Worm (Caenorhabditis elegans) whole organism, mixed stage, embryonic: Measurements from ENCODE around the gene C12D8.21.

Experiments
- bed-3 ChIP-seq: fragments of 200-800 bp; sonication (Bioruptor generic); optimal IDR thresholded peaks from 3 replicates; lab custom pipeline; 2018; ENCODE audit warnings: mild to moderate bottlenecking, missing genetic modification characterization, moderate library complexity, missing compliant biosample characterization
- cnd-1 ChIP-seq: fragments of 200-800 bp; sonication (Bioruptor generic); optimal IDR thresholded peaks from 2 replicates; lab custom pipeline; 2018; ENCODE audit warnings: mild to moderate bottlenecking, missing genetic modification characterization, missing compliant biosample characterization
- hlh-1 ChIP-seq: fragments of 150-350 bp; optimal IDR thresholded peaks from 2 replicates; lab custom pipeline; 2014; ENCODE audit warnings: missing biosample characterization, missing genetic modification reagents, missing genetic modification characterization
- lin-13 ChIP-seq: fragments of 150-350 bp; optimal IDR thresholded peaks from 2 replicates; lab custom pipeline; 2014; ENCODE audit warnings: missing biosample characterization, missing genetic modification characterization
- lsy-2 ChIP-seq: fragments of 150-350 bp; optimal IDR thresholded peaks from 2 replicates; lab custom pipeline; 2014; ENCODE audit warnings: missing biosample characterization, missing genetic modification characterization
- mab-5 ChIP-seq: fragments of 150-350 bp; optimal IDR thresholded peaks from 2 replicates; lab custom pipeline; 2014; ENCODE audit warnings: missing biosample characterization, missing genetic modification characterization
- nhr-28 ChIP-seq: fragments of 150-350 bp; optimal IDR thresholded peaks from 2 replicates; lab custom pipeline; 2014; ENCODE audit warnings: missing biosample characterization, missing genetic modification characterization
- snpc-4 ChIP-seq: fragments of 150-350 bp; optimal IDR thresholded peaks from 2 replicates; lab custom pipeline; 2014; ENCODE audit warnings: missing biosample characterization, missing genetic modification characterization
- sptf-1 ChIP-seq: sonication (generic microtip); optimal IDR thresholded peaks from 2 replicates; lab custom pipeline; 2017; ENCODE audit warnings: mild to moderate bottlenecking, missing genetic modification characterization, moderate library complexity, missing compliant biosample characterization
- unc-39 ChIP-seq: fragments of 150-350 bp; optimal IDR thresholded peaks from 2 replicates; lab custom pipeline; 2014; ENCODE audit warnings: missing biosample characterization, missing genetic modification characterization

DNA sequence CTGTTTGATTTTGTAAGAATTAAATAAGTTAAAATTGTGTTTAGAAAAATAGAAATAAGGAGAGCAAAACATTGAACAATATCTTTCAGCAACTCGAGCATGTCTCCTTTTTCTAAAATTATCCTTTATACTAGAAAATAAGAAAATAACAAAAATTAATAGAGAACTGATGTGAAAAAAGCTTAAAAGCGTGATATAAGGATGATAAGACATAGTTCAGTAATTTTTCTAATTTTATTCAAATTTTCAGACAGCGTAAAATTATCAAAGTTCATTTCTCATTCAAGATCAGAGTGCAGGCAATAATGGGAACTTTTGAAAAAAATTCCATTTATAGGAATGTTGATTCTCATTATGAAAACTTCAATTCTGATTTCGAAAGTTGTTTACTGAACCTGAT is 7.7 kb downstream of the C12D8.21 start, which contains the start of gene str-182:
- TF ChIP-seq lsy-2 (tag; lab: Kevin White, UChicago) (no peak), bed-3 (no peak), snpc-4 (no peak), hlh-1 (no peak), nhr-28 (tag; lab: Kevin White, UChicago) (no peak), unc-39 (tag; lab: Kevin White, UChicago) (no peak), lin-13 (tag; lab: Kevin White, UChicago) (no peak), mab-5 (no peak), sptf-1 (no peak), cnd-1 (no peak)
